Worm (Caenorhabditis elegans): ENCODE measurements around the gene Y56A3A.31.

Y56A3A.31 gene

ce11 chrIII:11954150-11954549 is 20.1 kb upstream of the Y56A3A.31 start:
- no peak for TF ChIP-seq unc-62 (GFP tag; optimal IDR thresholded peaks at IDR 0.05)

- TF ChIP-seq unc-62 (GFP tag; optimal IDR thresholded peaks at IDR 0.05) = no peak
Measured at ce11 chrIII:11960080-11960479, 14.2 kb upstream of the Y56A3A.31 start, which contains the start of gene top-3. Gene top-3 (minus strand): TSS chrIII:11960180.

DNA sequence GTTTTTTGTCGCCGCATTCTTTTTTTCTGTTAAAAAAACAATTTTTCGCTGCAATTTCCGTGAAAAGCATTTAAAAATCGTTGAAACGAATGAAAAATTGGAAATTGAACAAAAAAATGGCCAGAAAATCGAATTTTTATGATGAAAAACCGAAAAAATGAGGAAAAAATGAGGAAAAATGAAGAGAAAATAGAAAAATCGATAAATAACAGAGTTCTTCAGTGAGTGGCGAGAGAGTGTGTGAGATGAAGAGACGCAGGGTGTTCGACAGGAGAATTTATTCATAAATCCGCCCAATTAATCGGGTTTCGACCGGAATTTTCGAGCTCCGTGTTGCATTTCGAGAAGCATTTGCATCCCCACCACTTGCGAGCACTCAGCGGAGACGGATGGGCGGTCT is 2.9 kb upstream of the Y56A3A.31 start, which contains the start of gene Y56A3A.28:
Y56A3A.28 (minus strand) TSS at position 33 of the 400 bp plus-strand sequence.
- no peak for TF ChIP-seq unc-62 (GFP tag; optimal IDR thresholded peaks at IDR 0.05)

ce11 chrIII:11973996-11974395 is 281 bp upstream of the Y56A3A.31 start, which contains the start of gene ung-1:
Gene ung-1 (minus strand): TSS chrIII:11974096.
- TF ChIP-seq unc-62 (GFP tag; optimal IDR thresholded peaks at IDR 0.05) = no peak

ce11 chrIII:11978742-11979141 is 4.5 kb downstream of the Y56A3A.31 start, which contains the start of gene Y56A3A.30:
Gene Y56A3A.30 (minus strand): TSS chrIII:11979065.
- TF ChIP-seq unc-62 (GFP tag; optimal IDR thresholded peaks at IDR 0.05) = no peak

DNA sequence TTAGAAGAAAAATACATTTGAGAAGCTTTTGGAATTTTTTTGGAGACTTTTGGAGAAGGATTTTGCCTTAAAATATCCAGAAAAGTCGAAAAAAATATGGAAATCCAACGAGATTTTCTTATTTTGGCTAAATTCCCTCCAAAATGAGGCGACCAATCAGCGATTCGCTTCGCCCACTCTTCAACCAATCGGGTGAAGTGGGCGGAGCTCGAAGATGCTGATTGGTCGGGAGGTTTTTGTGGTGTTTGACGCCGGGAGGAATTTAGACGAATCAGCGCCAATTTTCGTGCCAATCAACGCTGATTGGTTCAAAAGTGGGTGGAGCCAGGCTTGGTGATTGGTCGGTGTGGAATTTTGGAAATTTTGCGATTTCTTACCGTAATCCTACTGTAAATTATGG is 6.5 kb downstream of the Y56A3A.31 start:
- no peak for TF ChIP-seq unc-62 (GFP tag; optimal IDR thresholded peaks at IDR 0.05)

DNA sequence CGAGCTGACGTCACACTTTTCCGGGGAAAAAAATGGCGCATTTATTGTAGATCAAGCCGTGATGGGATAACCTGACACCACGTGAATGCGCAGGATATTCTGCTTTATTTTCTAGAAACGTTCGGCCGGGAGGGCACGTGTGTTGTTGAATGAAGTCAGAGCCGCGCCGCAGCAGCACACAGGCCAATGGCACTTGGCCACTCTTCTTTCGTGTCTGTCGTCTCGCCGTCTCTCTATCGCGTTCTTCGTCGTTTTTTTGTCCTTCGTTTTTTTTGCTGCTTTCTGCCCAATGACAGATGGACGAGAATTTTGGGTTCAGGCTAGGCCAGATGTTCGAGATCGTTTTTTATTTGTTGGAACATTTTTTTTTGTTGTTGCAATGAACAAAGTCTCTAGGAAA is 7.3 kb downstream of the Y56A3A.31 start:
- no peak for TF ChIP-seq unc-62 (GFP tag; optimal IDR thresholded peaks at IDR 0.05)

DNA sequence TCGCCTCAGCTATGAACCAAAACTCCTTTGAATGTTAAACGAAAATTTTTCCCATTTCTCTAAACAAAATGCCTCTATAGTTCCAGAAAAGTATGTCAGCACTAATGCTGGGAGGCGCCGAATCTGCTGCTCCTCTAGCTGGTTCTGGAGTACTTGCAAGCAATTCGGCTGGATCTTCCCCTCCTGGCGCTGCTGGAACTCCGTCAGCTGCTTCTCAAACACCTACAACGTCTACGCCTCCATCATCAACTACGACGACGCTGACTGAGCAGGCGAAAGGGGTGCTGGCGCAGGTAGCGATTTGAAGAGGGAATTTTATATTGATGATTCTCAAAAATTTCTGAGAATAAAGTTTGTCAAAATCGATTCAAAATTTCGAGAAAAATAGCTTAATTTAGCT is 8.2 kb downstream of the Y56A3A.31 start:
- TF ChIP-seq unc-62 (GFP tag; optimal IDR thresholded peaks at IDR 0.05) = no peak

- no peak for TF ChIP-seq unc-62 (GFP tag; optimal IDR thresholded peaks at IDR 0.05)
Measured at ce11 chrIII:11985066-11985465, 10.8 kb downstream of the Y56A3A.31 start.

- no peak for TF ChIP-seq unc-62 (GFP tag; optimal IDR thresholded peaks at IDR 0.05)
Measured at ce11 chrIII:11989823-11990222, 15.5 kb downstream of the Y56A3A.31 start, which contains the start of gene wah-1. Gene wah-1 (plus strand): TSS chrIII:11990167.

DNA sequence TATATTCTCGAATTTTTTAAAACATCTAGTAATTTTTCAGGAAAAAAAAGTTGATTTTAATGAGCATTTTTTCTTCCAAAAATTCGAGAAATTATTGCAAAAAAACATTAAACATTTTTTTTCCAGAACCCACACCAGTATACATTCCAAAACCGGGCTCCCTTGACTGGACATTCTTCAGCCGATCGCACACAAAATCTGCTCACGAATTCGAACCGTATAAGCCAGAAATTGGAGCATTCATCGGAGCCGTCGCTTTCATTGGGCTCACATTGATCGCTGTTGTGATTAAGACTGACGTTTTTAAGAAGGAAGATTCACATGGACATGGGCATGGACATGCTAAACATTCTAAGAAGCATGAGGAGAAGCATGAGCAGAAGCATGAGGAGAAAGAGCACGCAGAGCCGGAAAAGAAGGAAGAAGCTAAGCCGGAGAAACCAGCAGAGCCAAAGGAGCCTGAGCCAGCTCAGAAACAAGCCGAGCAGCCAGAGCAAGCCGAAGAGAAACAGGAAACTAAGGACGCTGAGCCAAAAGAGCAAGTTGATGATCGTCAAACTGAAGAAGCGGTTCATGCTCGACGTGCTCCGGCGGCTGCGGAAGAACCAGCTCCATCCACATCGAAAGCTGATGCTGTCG is 17.5 kb downstream of the Y56A3A.31 start:
- TF ChIP-seq unc-62 (GFP tag; optimal IDR thresholded peaks at IDR 0.05) = no peak

ce11 chrIII:11995783-11996182 is 21.5 kb downstream of the Y56A3A.31 start:
- no peak for TF ChIP-seq unc-62 (GFP tag; optimal IDR thresholded peaks at IDR 0.05)

ce11 chrIII:11999543-11999942 is 25.3 kb downstream of the Y56A3A.31 start:
- TF ChIP-seq unc-62 (GFP tag; optimal IDR thresholded peaks at IDR 0.05) = no peak

- no peak for TF ChIP-seq unc-62 (GFP tag; optimal IDR thresholded peaks at IDR 0.05)
Measured at ce11 chrIII:12002850-12003249, 28.6 kb downstream of the Y56A3A.31 start, which contains the start of gene Y56A3A.33. Gene Y56A3A.33 (minus strand): TSS chrIII:12002950.

- TF ChIP-seq unc-62 (GFP tag; optimal IDR thresholded peaks at IDR 0.05) = no peak
Measured at ce11 chrIII:12003264-12003663, 29.0 kb downstream of the Y56A3A.31 start.

DNA sequence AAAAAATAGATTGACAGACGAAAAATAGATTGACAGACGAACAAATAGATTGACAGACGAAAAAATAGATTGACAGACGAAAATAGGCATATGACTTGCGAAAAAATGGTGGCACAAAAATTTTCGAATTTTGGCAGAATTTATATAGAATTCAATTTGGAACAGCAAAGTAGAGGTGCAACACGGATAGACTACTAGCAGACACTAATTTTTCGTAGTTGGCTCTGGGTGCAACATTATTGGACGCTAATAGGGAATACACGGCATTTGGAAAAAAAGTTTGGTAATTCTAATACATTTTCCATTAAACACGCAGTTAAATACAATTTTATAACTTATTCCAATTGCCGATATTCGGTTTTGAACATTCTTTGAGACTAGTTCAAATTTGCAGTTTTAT is 35.0 kb downstream of the Y56A3A.31 start:
- TF ChIP-seq unc-62 (GFP tag; optimal IDR thresholded peaks at IDR 0.05) = no peak

DNA sequence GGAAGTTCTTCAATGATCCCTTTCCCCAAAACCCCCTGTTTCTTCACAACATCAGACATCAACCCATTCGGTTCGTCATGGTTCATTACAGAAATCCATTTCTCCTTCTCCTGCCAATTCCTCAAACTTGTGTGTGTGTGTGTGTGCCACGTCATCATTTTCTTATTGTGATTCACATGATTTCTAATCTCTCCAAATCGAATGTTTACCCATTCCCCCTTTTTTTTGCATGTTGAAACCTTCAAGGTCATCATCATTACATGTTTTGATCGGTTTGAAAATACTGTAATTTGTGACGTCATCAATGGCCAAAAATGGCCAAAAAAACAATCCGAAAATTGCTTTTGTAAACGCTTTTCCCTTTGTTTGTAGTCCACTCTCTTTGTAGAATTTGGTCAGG is 35.5 kb downstream of the Y56A3A.31 start:
- no peak for TF ChIP-seq unc-62 (GFP tag; optimal IDR thresholded peaks at IDR 0.05)

DNA sequence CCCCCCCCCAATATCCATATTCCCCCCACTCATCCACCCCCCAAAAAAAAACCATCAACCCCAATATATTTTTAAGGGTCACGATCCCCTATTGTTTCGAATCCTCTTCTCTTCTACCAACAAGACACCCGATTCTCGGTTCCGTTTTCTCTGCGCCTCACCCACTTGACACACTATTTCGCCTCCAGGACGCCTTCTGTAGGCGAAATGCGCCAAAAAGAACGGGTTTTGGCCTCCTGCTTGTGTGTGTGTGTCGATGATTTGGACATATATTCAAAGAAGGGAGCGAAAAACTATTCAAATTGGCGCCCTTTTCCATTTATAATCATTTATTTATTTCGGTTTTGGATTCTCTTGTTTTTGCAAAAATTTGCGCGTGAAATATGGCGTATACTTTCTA is 38.8 kb downstream of the Y56A3A.31 start:
- no peak for TF ChIP-seq unc-62 (GFP tag; optimal IDR thresholded peaks at IDR 0.05)

Data from whole organism, dauer.